Fruit fly (Drosophila melanogaster): ENCODE measurements around the gene msi.

Gene msi

DNA sequence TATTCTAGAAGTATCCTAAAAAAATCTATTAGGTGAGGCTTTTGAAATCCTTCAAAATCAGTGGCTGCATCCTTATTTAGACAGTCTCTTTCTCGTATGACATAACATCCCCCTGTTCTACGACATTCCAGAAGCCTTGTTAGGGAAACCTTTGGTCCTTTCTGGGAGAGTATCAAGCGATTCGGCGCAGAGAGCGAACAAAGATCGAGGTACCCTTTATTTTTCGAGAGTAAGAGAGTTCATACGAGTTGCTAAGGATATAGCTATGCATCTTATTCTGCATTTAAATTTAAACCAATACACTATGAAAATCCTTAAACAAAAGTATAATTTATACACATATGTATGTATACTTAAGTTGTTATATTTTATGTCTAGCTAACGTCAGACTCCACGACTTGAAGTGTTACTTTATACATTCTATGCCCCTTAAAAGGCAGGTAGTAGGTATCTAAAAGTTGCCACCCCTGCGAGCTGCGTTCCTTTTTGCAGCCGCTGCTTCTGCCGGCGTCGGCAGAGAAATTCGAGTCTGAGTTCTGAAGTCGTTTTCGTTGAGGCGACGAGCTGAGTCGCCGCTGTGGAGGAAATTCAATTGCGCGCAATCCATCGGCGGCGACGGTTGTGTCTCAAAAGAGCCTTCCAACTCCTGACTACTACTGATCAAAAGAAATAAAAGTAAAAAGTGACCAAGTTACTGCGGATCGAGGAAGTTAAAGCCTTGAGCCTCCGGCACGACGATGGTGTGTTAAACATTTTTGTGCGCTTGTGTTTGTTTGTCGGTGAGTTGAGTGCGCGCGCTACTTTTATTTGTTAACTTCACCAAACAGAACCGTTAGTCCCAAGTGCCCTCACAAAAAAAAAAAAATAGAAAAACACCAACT, 121.6 kb downstream of the msi start, which contains the start of gene jigr1 (continued):
- TF ChIP-seq CG15011 (GFP tag; optimal IDR thresholded peaks at IDR 0.05) (no peak), CG2202 (tag; optimal IDR thresholded peaks at IDR 0.05) (peak; percentile 32), CG18011 (GFP tag; optimal IDR thresholded peaks at IDR 0.05) (no peak), Sox100B (GFP tag; optimal IDR thresholded peaks at IDR 0.05) (peak; percentile 1), Hand (GFP tag; optimal IDR thresholded peaks at IDR 0.05) (no peak), CG3726 (GFP tag; IDR thresholded peaks at IDR 0.05) (no peak), E2f1 (GFP tag; IDR thresholded peaks at IDR 0.05) (no peak), CG10959 (GFP tag; IDR thresholded peaks at IDR 0.05) (peak; percentile 70), ac (GFP tag; optimal IDR thresholded peaks at IDR 0.05) (peak; percentile 87), Nf-YB (GFP tag; optimal IDR thresholded peaks at IDR 0.05) (peak; percentile 27), Dfd (GFP tag; optimal IDR thresholded peaks at IDR 0.05) (no peak), CG3065 (GFP tag; optimal IDR thresholded peaks at IDR 0.05) (no peak), CG13424 (tag; optimal IDR thresholded peaks at IDR 0.05) (peak; percentile 19), Xrp1 (GFP tag; IDR thresholded peaks at IDR 0.05) (peak; percentile 78), CG10366 (GFP tag; IDR thresholded peaks at IDR 0.05) (no peak), CG1792 (GFP tag; optimal IDR thresholded peaks at IDR 0.05) (no peak), salm (tag; optimal IDR thresholded peaks at IDR 0.05) (no peak), slbo (GFP tag; IDR thresholded peaks at IDR 0.05) (no peak), da (GFP tag; optimal IDR thresholded peaks at IDR 0.05) (no peak), CG4424 (GFP tag; optimal IDR thresholded peaks at IDR 0.05) (peak; percentile 36), CG33213 (GFP tag; optimal IDR thresholded peaks at IDR 0.05) (no peak), bsh (GFP tag; optimal IDR thresholded peaks at IDR 0.05) (peak in 1 of 2 experiments; percentile 5), HmgZ (tag; optimal IDR thresholded peaks at IDR 0.05) (no peak), Nf-YC (tag; optimal IDR thresholded peaks at IDR 0.05) (no peak), zf30C (GFP tag; optimal IDR thresholded peaks at IDR 0.05) (no peak), D19B (GFP tag; optimal IDR thresholded peaks at IDR 0.05) (peak; percentile 91), H2.0 (GFP tag; IDR thresholded peaks at IDR 0.05) (no peak), zfh2 (GFP tag; optimal IDR thresholded peaks at IDR 0.05) (no peak), kni (GFP tag; optimal IDR thresholded peaks at IDR 0.05) (no peak), Med (GFP tag) (peak; percentile 69), CG11695 (GFP tag; IDR thresholded peaks at IDR 0.05) (0 out of 3 replicates have a peak, but pooled peaks have one; percentile 34), GATAe (GFP tag; conservative IDR thresholded peaks at IDR 0.05) (no peak), Tbp (GFP tag; optimal IDR thresholded peaks at IDR 0.05) (no peak), Stat92E (GFP tag; optimal IDR thresholded peaks at IDR 0.05) (no peak), Chrac-16 (GFP tag; optimal IDR thresholded peaks at IDR 0.05) (peak; percentile 45), CG8765 (GFP tag; IDR thresholded peaks at IDR 0.05) (peak; percentile 74), CG14710 (tag; optimal IDR thresholded peaks at IDR 0.05) (peak; percentile 69), hth (optimal IDR thresholded peaks at IDR 0.05) (no peak), Oli (tag; optimal IDR thresholded peaks at IDR 0.05) (peak; percentile 42), B-H2 (GFP tag; optimal IDR thresholded peaks at IDR 0.05) (no peak), CG15269 (tag; optimal IDR thresholded peaks at IDR 0.05) (no peak), CG8478 (optimal IDR thresholded peaks at IDR 0.05) (no peak), CG16863 (GFP tag; optimal IDR thresholded peaks at IDR 0.05) (peak; percentile 29), CG12391 (tag; optimal IDR thresholded peaks at IDR 0.05) (peak; percentile 65), CG6254 (GFP tag; optimal IDR thresholded peaks at IDR 0.05) (peak; percentile 40), twi (tag; optimal IDR thresholded peaks at IDR 0.05) (peak; percentile 33), phol (tag; optimal IDR thresholded peaks at IDR 0.05) (peak; percentile 57), BEAF-32 (GFP tag; optimal IDR thresholded peaks at IDR 0.05) (no peak), bowl (GFP tag; IDR thresholded peaks at IDR 0.05) (no peak), HmgD (GFP tag; optimal IDR thresholded peaks at IDR 0.05) (no peak)
